Worm (Caenorhabditis elegans): ENCODE measurements around the gene rnh-2.

DNA sequence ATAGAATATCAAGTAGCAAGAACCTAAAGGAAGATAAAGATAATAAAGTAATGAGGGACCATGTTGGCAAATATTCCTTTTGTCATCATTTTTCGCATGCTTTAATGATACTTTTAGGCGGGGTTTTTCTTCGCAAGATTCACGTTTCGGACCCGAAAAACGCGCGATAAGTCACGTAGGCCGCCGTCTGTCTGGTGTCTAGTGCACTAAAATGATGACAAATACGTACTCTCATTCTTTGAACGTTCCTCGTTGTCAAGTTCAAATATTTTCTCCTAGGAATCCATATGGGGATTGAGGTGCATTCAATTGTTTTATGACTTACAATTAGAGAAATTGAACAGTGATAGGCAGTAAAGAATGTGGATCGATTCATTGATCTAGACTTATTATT, 33.2 kb upstream of the rnh-2 start, which contains the start of gene taap-1:
- TF ChIP-seq Y53F4B.3 (GFP tag; IDR thresholded peaks at IDR 0.05) (no peak), nhr-179 (tag; optimal IDR thresholded peaks at IDR 0.05) (no peak), cebp-2 (GFP tag; IDR thresholded peaks at IDR 0.05) (no peak), bed-1 (GFP tag; IDR thresholded peaks at IDR 0.05) (no peak), athp-1 (tag; optimal IDR thresholded peaks at IDR 0.05) (no peak), egl-18 (GFP tag; IDR thresholded peaks at IDR 0.05) (no peak), nfyb-1 (GFP tag; IDR thresholded peaks at IDR 0.05) (no peak), nfya-1 (tag; optimal IDR thresholded peaks at IDR 0.05; ENCODE audit: borderline replicate concordance, insufficient read depth) (no peak), zim-3 (tag; optimal IDR thresholded peaks at IDR 0.05) (no peak), ets-4 (GFP tag; optimal IDR thresholded peaks at IDR 0.05) (no peak), mel-28 (tag; optimal IDR thresholded peaks at IDR 0.05; ENCODE audit: borderline replicate concordance) (no peak), efl-1 (GFP tag; optimal IDR thresholded peaks at IDR 0.05) (no peak), ceh-40 (GFP tag; IDR thresholded peaks at IDR 0.05) (no peak), die-1 (tag; optimal IDR thresholded peaks at IDR 0.05) (no peak)
